Fruit fly (Drosophila melanogaster): ENCODE measurements around the gene toc.
A peak's percentile ranks its signal among the peaks of the same experiment; 100 is the strongest.

The toc gene

dm6 chr2L:3144709-3145108, at the start of gene toc:
toc (minus strand) TSS chr2L:3144786.
- TF ChIP-seq dmrt93B (GFP tag; optimal IDR thresholded peaks at IDR 0.05) (no peak), brk (GFP tag; optimal IDR thresholded peaks at IDR 0.05) (peak; percentile 21), Myc (optimal IDR thresholded peaks at IDR 0.05) (peak; percentile 79), Hr83 (GFP tag; optimal IDR thresholded peaks at IDR 0.05; ENCODE audit: poor library complexity, severe bottlenecking) (peak; percentile 35), woc (GFP tag; optimal IDR thresholded peaks at IDR 0.05) (no peak), ey (GFP tag; optimal IDR thresholded peaks at IDR 0.05) (no peak), pan (optimal IDR thresholded peaks at IDR 0.05) (no peak), CG9705 (GFP tag; optimal IDR thresholded peaks at IDR 0.05) (no peak), psq (GFP tag; optimal IDR thresholded peaks at IDR 0.05) (no peak), Hr78 (GFP tag; optimal IDR thresholded peaks at IDR 0.05) (no peak), Vsx2 (GFP tag; optimal IDR thresholded peaks at IDR 0.05; ENCODE audit: partially characterized antibody) (no peak), N (GFP tag; optimal IDR thresholded peaks at IDR 0.05) (no peak)

- TF ChIP-seq rgr (GFP tag; optimal IDR thresholded peaks at IDR 0.05) (peak; percentile 1), dmrt93B (GFP tag; optimal IDR thresholded peaks at IDR 0.05) (no peak), foxo (GFP tag; optimal IDR thresholded peaks at IDR 0.05) (peak in 1 of 2 experiments; percentile 14)
These were observed 44.3 kb upstream of the toc start for dm6 chr2L:3188875-3189274.

DNA sequence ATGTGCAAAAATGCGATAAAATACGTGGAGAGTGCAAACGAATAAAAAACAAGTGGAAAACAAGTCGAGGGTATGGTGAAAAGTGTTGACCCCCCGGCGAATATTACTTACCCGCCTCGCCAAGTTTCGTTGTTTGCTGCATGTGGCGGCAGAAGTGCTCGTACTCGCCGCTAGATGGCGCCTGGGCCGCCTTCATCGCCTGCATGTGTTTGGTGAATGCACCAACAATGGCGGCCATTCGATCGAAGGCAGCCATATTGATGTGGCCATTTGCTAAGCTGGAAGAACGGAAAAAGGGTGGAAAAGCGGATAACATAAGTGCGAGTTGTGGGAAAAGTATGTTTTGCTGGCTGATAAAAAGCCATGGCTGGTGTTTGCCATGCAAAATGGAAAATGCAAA, 38.6 kb upstream of the toc start:
- TF ChIP-seq Dfd (GFP tag; optimal IDR thresholded peaks at IDR 0.05) (no peak), HLH106 (tag; optimal IDR thresholded peaks at IDR 0.05) (no peak), Vsx2 (GFP tag; optimal IDR thresholded peaks at IDR 0.05; ENCODE audit: partially characterized antibody) (no peak), CG9705 (GFP tag; optimal IDR thresholded peaks at IDR 0.05) (no peak), h (GFP tag; optimal IDR thresholded peaks at IDR 0.05) (no peak), sage (GFP tag; optimal IDR thresholded peaks at IDR 0.05) (no peak), tai (GFP tag; optimal IDR thresholded peaks at IDR 0.05) (no peak), dsf (GFP tag; optimal IDR thresholded peaks at IDR 0.05; ENCODE audit: borderline replicate concordance) (no peak)

- TF ChIP-seq CG32264 (GFP tag; optimal IDR thresholded peaks at IDR 0.05) (no peak), sv (GFP tag; optimal IDR thresholded peaks at IDR 0.05) (no peak), CrebA (GFP tag; optimal IDR thresholded peaks at IDR 0.05; ENCODE audit: borderline replicate concordance) (no peak), Sp1 (GFP tag; optimal IDR thresholded peaks at IDR 0.05) (no peak), Hr78 (GFP tag; optimal IDR thresholded peaks at IDR 0.05) (no peak), fru (GFP tag; optimal IDR thresholded peaks at IDR 0.05) (no peak), CG9705 (GFP tag; optimal IDR thresholded peaks at IDR 0.05) (no peak), Dif (GFP tag; optimal IDR thresholded peaks at IDR 0.05; ENCODE audit: partially characterized antibody) (no peak), HLH106 (tag; optimal IDR thresholded peaks at IDR 0.05) (no peak), Dfd (GFP tag; optimal IDR thresholded peaks at IDR 0.05) (no peak), dl (GFP tag; optimal IDR thresholded peaks at IDR 0.05; ENCODE audit: insufficient read depth in 1 of 2, partially characterized antibody in 2 of 2) (no peak), sage (GFP tag; optimal IDR thresholded peaks at IDR 0.05) (no peak)
These were observed 35.1 kb upstream of the toc start for dm6 chr2L:3179654-3180053.

- TF ChIP-seq Dif (GFP tag; optimal IDR thresholded peaks at IDR 0.05; ENCODE audit: partially characterized antibody) (no peak), Hr78 (GFP tag; optimal IDR thresholded peaks at IDR 0.05) (no peak), Rel (GFP tag; optimal IDR thresholded peaks at IDR 0.05) (no peak), Rel (tag; optimal IDR thresholded peaks at IDR 0.05) (no peak), sage (GFP tag; optimal IDR thresholded peaks at IDR 0.05) (no peak), tai (GFP tag; optimal IDR thresholded peaks at IDR 0.05) (no peak), h (GFP tag; optimal IDR thresholded peaks at IDR 0.05) (no peak), N (GFP tag; optimal IDR thresholded peaks at IDR 0.05) (no peak), GATAd (GFP tag; optimal IDR thresholded peaks at IDR 0.05) (no peak), lola (GFP tag; optimal IDR thresholded peaks at IDR 0.05) (no peak), rgr (GFP tag; optimal IDR thresholded peaks at IDR 0.05) (no peak), usp (GFP tag; optimal IDR thresholded peaks at IDR 0.05) (no peak), dmrt93B (GFP tag; optimal IDR thresholded peaks at IDR 0.05) (no peak), dsf (GFP tag; optimal IDR thresholded peaks at IDR 0.05; ENCODE audit: borderline replicate concordance) (no peak), psq (GFP tag; optimal IDR thresholded peaks at IDR 0.05) (no peak)
These were observed 29.2 kb upstream of the toc start, which contains the start of the genes CG31698 and CG15404 for dm6 chr2L:3173740-3174139. CG31698 (minus strand) TSS chr2L:3173840. CG15404 (plus strand) TSS chr2L:3173972.

Data from whole organism, wandering third instar larva.